Worm (Caenorhabditis elegans) whole organism, L1 larva: ENCODE measurements around the gene orc-2.

ENCODE experiments used
- alr-1 ChIP-seq: fragments of 200-800 bp; sonication (Bioruptor generic); optimal IDR thresholded peaks from 2 replicates; lab custom pipeline; 2018; ENCODE audit warnings: borderline replicate concordance, mild to moderate bottlenecking, missing genetic modification characterization, missing compliant biosample characterization
- aly-2 ChIP-seq: fragments of 150-350 bp; optimal IDR thresholded peaks from 2 replicates; lab custom pipeline; 2014; ENCODE audit warnings: missing biosample characterization, missing genetic modification characterization
- ama-1 ChIP-seq: fragments of 150-350 bp; optimal IDR thresholded peaks from 2 replicates; lab custom pipeline; 2014
- ceh-63 ChIP-seq: fragments of 200-800 bp; sonication (Bioruptor generic); optimal IDR thresholded peaks from 2 replicates; lab custom pipeline; 2018; ENCODE audit warnings: mild to moderate bottlenecking, missing genetic modification characterization, missing compliant biosample characterization
- ceh-8 ChIP-seq: fragments of 200-800 bp; sonication (Bioruptor generic); optimal IDR thresholded peaks from 2 replicates; lab custom pipeline; 2018; ENCODE audit warnings: mild to moderate bottlenecking, missing genetic modification characterization, moderate library complexity, missing compliant biosample characterization
- ceh-82 ChIP-seq, 3 experiments: fragments of 150-350 bp in 1 of 3; sonication (generic microtip) in 2 of 3; optimal IDR thresholded peaks; 2 replicates each; lab custom pipeline; 2014 to 2017; ENCODE audit warnings: missing biosample characterization in 3 of 3, missing genetic modification characterization in 3 of 3
- ceh-88 ChIP-seq: fragments of 200-800 bp; sonication (Bioruptor generic); IDR thresholded peaks from 2 replicates; pipeline ENCODE4 v1.3.6; 2022; ENCODE audit warnings: missing genetic modification characterization, missing compliant biosample characterization
- ceh-90 ChIP-seq: sonication (generic microtip); optimal IDR thresholded peaks from 2 replicates; lab custom pipeline; 2016; ENCODE audit warnings: missing genetic modification characterization, missing compliant biosample characterization
- efl-1 ChIP-seq, 4 experiments: fragments of 150-350 bp; optimal IDR thresholded peaks in 3 of 4; peaks in 1 of 4; 1 replicate in 1 of 4; 2 replicates in 3 of 4; lab custom pipeline; 2014; ENCODE audit warnings: missing biosample characterization in 2 of 4, missing genetic modification characterization in 2 of 4, missing genetic modification reagents in 2 of 4
- egl-27 ChIP-seq, 2 experiments: fragments of 150-350 bp in 1 of 2; sonication (generic microtip); optimal IDR thresholded peaks; 3 replicates each; lab custom pipeline; 2017 to 2018; ENCODE audit warnings: missing biosample characterization in 2 of 2, missing genetic modification characterization in 2 of 2, missing genetic modification reagents in 2 of 2
- elt-2 ChIP-seq: sonication (generic microtip); optimal IDR thresholded peaks from 2 replicates; lab custom pipeline; 2016; ENCODE audit warnings: missing genetic modification characterization, mild to moderate bottlenecking, inconsistent platforms, missing compliant biosample characterization, missing genetic modification reagents
- elt-3 ChIP-seq, 6 experiments: fragments of 150-350 bp in 1 of 6; sonication (generic microtip); optimal IDR thresholded peaks; 2 replicates each; lab custom pipeline; 2017 to 2018; ENCODE audit warnings: missing biosample characterization in 6 of 6, missing genetic modification characterization in 6 of 6, inconsistent platforms in 1 of 6
- fos-1 ChIP-seq: fragments of 150-350 bp; optimal IDR thresholded peaks from 2 replicates; lab custom pipeline; 2014; ENCODE audit warnings: missing biosample characterization, missing genetic modification characterization
- grh-1 ChIP-seq: fragments of 200-800 bp; sonication (Bioruptor generic); IDR thresholded peaks from 2 replicates; pipeline ENCODE4 v1.3.6; 2022; ENCODE audit warnings: missing genetic modification reagents, missing genetic modification characterization, missing compliant biosample characterization
- hlh-17 ChIP-seq: fragments of 200-800 bp; sonication (Bioruptor generic); optimal IDR thresholded peaks from 2 replicates; lab custom pipeline; 2018; ENCODE audit warnings: missing genetic modification characterization, mild to moderate bottlenecking, missing compliant biosample characterization, moderate library complexity, borderline replicate concordance
- hlh-4 ChIP-seq: sonication (generic microtip); optimal IDR thresholded peaks from 2 replicates; lab custom pipeline; 2016; ENCODE audit warnings: mild to moderate bottlenecking, missing genetic modification characterization, missing compliant biosample characterization
- hpl-2 ChIP-seq: fragments of 150-350 bp; optimal IDR thresholded peaks from 2 replicates; lab custom pipeline; 2014; ENCODE audit warnings: missing biosample characterization, missing genetic modification reagents, missing genetic modification characterization
- irx-1 ChIP-seq: sonication (generic microtip); optimal IDR thresholded peaks from 2 replicates; lab custom pipeline; 2016; ENCODE audit warnings: missing genetic modification characterization, missing compliant biosample characterization
- jun-1 ChIP-seq: fragments of 150-350 bp; optimal IDR thresholded peaks from 2 replicates; lab custom pipeline; 2014; ENCODE audit warnings: missing biosample characterization, missing genetic modification reagents, missing genetic modification characterization
- lin-15B ChIP-seq: fragments of 150-350 bp; sonication (generic microtip); optimal IDR thresholded peaks from 3 replicates; lab custom pipeline; 2014; ENCODE audit warnings: missing biosample characterization, missing genetic modification characterization
- lin-35 ChIP-seq, 2 experiments: fragments of 150-350 bp; optimal IDR thresholded peaks; 2 replicates each; lab custom pipeline; 2014; ENCODE audit warnings: missing biosample characterization in 2 of 2, missing genetic modification characterization in 2 of 2, missing genetic modification reagents in 2 of 2
- lsy-2 ChIP-seq, 2 experiments: fragments of 150-350 bp; optimal IDR thresholded peaks; 2 replicates each; lab custom pipeline; 2014; ENCODE audit warnings: missing biosample characterization in 2 of 2, missing genetic modification characterization in 2 of 2
- mef-2 ChIP-seq: fragments of 150-350 bp; optimal IDR thresholded peaks from 2 replicates; lab custom pipeline; 2014; ENCODE audit warnings: missing biosample characterization, missing genetic modification characterization
- mep-1 ChIP-seq: fragments of 150-350 bp; optimal IDR thresholded peaks from 2 replicates; lab custom pipeline; 2014; ENCODE audit warnings: missing biosample characterization, missing genetic modification characterization
- nhr-11 ChIP-seq: fragments of 150-350 bp; optimal IDR thresholded peaks from 2 replicates; lab custom pipeline; 2014; ENCODE audit warnings: missing biosample characterization, missing genetic modification characterization
- nhr-12 ChIP-seq: sonication (generic microtip); optimal IDR thresholded peaks from 2 replicates; lab custom pipeline; 2017; ENCODE audit warnings: missing biosample characterization, missing genetic modification characterization
- nhr-19 ChIP-seq: fragments of 200-800 bp; sonication (Bioruptor generic); conservative IDR thresholded peaks from 2 replicates; pipeline ENCODE4 v1.3.6; 2022; ENCODE audit warnings: missing genetic modification characterization, missing compliant biosample characterization
- nhr-20 ChIP-seq: sonication (generic microtip); optimal IDR thresholded peaks from 2 replicates; lab custom pipeline; 2016; ENCODE audit warnings: mild to moderate bottlenecking, missing genetic modification characterization, missing compliant biosample characterization
- nhr-28 ChIP-seq: fragments of 150-350 bp; optimal IDR thresholded peaks from 2 replicates; lab custom pipeline; 2014; ENCODE audit warnings: missing biosample characterization, missing genetic modification characterization
- nhr-71 ChIP-seq: sonication (generic microtip); optimal IDR thresholded peaks from 2 replicates; lab custom pipeline; 2016; ENCODE audit warnings: mild to moderate bottlenecking, missing genetic modification characterization, moderate library complexity, missing compliant biosample characterization
- nhr-77 ChIP-seq: fragments of 150-350 bp; optimal IDR thresholded peaks from 2 replicates; lab custom pipeline; 2014; ENCODE audit warnings: missing biosample characterization, missing genetic modification characterization
- nhr-84 ChIP-seq: sonication (generic microtip); optimal IDR thresholded peaks from 2 replicates; lab custom pipeline; 2017; ENCODE audit warnings: missing biosample characterization, missing genetic modification characterization
- nhr-90 ChIP-seq: sonication (generic microtip); optimal IDR thresholded peaks from 2 replicates; lab custom pipeline; 2016; ENCODE audit warnings: mild to moderate bottlenecking, missing genetic modification characterization, missing compliant biosample characterization; ENCODE audit not compliant: poor library complexity
- pag-3 ChIP-seq: sonication (generic microtip); optimal IDR thresholded peaks from 2 replicates; lab custom pipeline; 2017; ENCODE audit warnings: missing genetic modification characterization, mild to moderate bottlenecking, missing compliant biosample characterization, antibody characterized with exemption, borderline replicate concordance; ENCODE audit not compliant: insufficient read depth
- pax-3 ChIP-seq: fragments of 200-800 bp; sonication (Bioruptor generic); optimal IDR thresholded peaks from 2 replicates; lab custom pipeline; 2018; ENCODE audit warnings: mild to moderate bottlenecking, missing genetic modification characterization, moderate library complexity, missing compliant biosample characterization
- pqm-1 ChIP-seq: sonication (generic microtip); optimal IDR thresholded peaks from 3 replicates; lab custom pipeline; 2017; ENCODE audit warnings: missing biosample characterization, missing genetic modification characterization
- rnt-1 ChIP-seq: sonication (generic microtip); optimal IDR thresholded peaks from 2 replicates; lab custom pipeline; 2016; ENCODE audit warnings: mild to moderate bottlenecking, missing genetic modification characterization, moderate library complexity, missing compliant biosample characterization
- snu-23 ChIP-seq: sonication (generic microtip); optimal IDR thresholded peaks from 2 replicates; lab custom pipeline; 2016; ENCODE audit warnings: missing genetic modification characterization, missing compliant biosample characterization
- sptf-1 ChIP-seq: fragments of 150-350 bp; optimal IDR thresholded peaks from 2 replicates; lab custom pipeline; 2014; ENCODE audit warnings: missing biosample characterization, missing genetic modification characterization
- sup-37 ChIP-seq: fragments of 200-800 bp; sonication (Bioruptor generic); optimal IDR thresholded peaks from 2 replicates; lab custom pipeline; 2018; ENCODE audit warnings: mild to moderate bottlenecking, missing genetic modification characterization, missing compliant biosample characterization
- swsn-7 ChIP-seq: sonication (generic microtip); optimal IDR thresholded peaks from 2 replicates; lab custom pipeline; 2016; ENCODE audit warnings: missing genetic modification characterization, missing compliant biosample characterization
- tlp-1 ChIP-seq: fragments of 150-350 bp; optimal IDR thresholded peaks from 2 replicates; lab custom pipeline; 2014; ENCODE audit warnings: missing biosample characterization, missing genetic modification characterization
- unc-130 ChIP-seq: fragments of 150-350 bp; optimal IDR thresholded peaks from 2 replicates; lab custom pipeline; 2017; ENCODE audit warnings: missing biosample characterization, missing genetic modification characterization, inconsistent platforms
- unc-86 ChIP-seq: sonication (generic microtip); optimal IDR thresholded peaks from 2 replicates; lab custom pipeline; 2016; ENCODE audit warnings: missing genetic modification characterization, missing compliant biosample characterization
- zag-1 ChIP-seq: fragments of 150-350 bp; optimal IDR thresholded peaks from 2 replicates; lab custom pipeline; 2014; ENCODE audit warnings: missing biosample characterization, missing genetic modification characterization
- zip-4 ChIP-seq: fragments of 200-800 bp; sonication (Bioruptor generic); optimal IDR thresholded peaks from 2 replicates; lab custom pipeline; 2018; ENCODE audit warnings: mild to moderate bottlenecking, missing genetic modification characterization, moderate library complexity, missing compliant biosample characterization
- ztf-4 ChIP-seq: fragments of 150-350 bp; optimal IDR thresholded peaks from 2 replicates; lab custom pipeline; 2014; ENCODE audit warnings: missing biosample characterization, missing genetic modification characterization

orc-2 gene

ce11 chrII:10857077-10857476, 16.7 kb upstream of the orc-2 start, which contains the start of gene M106.7:
M106.7 (minus strand) TSS chrII:10857177.
- no peak for TF ChIP-seq egl-27 (tag; optimal IDR thresholded peaks at IDR 0.05; lab: Kevin White, UChicago)
- TF ChIP-seq hpl-2, result no peak
- no peak for TF ChIP-seq unc-130
- TF ChIP-seq tlp-1, result no peak
- no peak for TF ChIP-seq nhr-28 (tag; lab: Kevin White, UChicago)
- no peak for TF ChIP-seq swsn-7 (tag; lab: Kevin White, UChicago)
- TF ChIP-seq snu-23 (GFP tag; lab: Kevin White, UChicago), result no peak
- TF ChIP-seq nhr-12, result no peak
- no peak for TF ChIP-seq sptf-1 (tag; lab: Kevin White, UChicago)
- TF ChIP-seq ceh-88 (GFP tag; lab: Robert Waterston, UW), result no peak
- TF ChIP-seq zip-4, result no peak
- TF ChIP-seq ceh-8 (GFP tag; lab: Kevin White, UChicago), result no peak
- no peak for TF ChIP-seq rnt-1 (tag; lab: Kevin White, UChicago)

- TF ChIP-seq ceh-82 (tag; optimal IDR thresholded peaks at IDR 0.05; lab: Kevin White, UChicago) (no peak), nhr-19 (GFP tag; lab: Robert Waterston, UW) (no peak), nhr-11 (tag; lab: Kevin White, UChicago) (no peak), pqm-1 (tag; lab: Kevin White, UChicago) (no peak)
- TF ChIP-seq, all 84 proteins: peak for 0
These were observed 14.4 kb upstream of the orc-2 start for ce11 chrII:10859359-10859758.

- TF ChIP-seq nhr-28 (tag; lab: Kevin White, UChicago), result no peak
- TF ChIP-seq zag-1 (tag; lab: Kevin White, UChicago), result no peak
- TF ChIP-seq sup-37 (GFP tag; lab: Kevin White, UChicago), result no peak
- no peak for TF ChIP-seq grh-1 (GFP tag; lab: Robert Waterston, UW)
- no peak for TF ChIP-seq fos-1 (tag; lab: Kevin White, UChicago)
- TF ChIP-seq unc-130, result no peak
- TF ChIP-seq ztf-4 (tag; lab: Kevin White, UChicago), result no peak
- TF ChIP-seq lin-15B (tag; lab: Kevin White, UChicago), result no peak
- no peak for TF ChIP-seq ceh-63
- TF ChIP-seq elt-2 (tag; lab: Kevin White, UChicago), result peak; percentile 37
- TF ChIP-seq nhr-84, result no peak
- no peak for TF ChIP-seq alr-1
- TF ChIP-seq unc-86 (tag; lab: Kevin White, UChicago), result no peak
- no peak for TF ChIP-seq hlh-4 (tag; lab: Kevin White, UChicago)
- TF ChIP-seq sptf-1 (tag; lab: Kevin White, UChicago), result no peak
- no peak for TF ChIP-seq zip-4
- TF ChIP-seq pag-3, result no peak
- no peak for TF ChIP-seq jun-1
- TF ChIP-seq mep-1 (tag; lab: Kevin White, UChicago), result no peak
- no peak for TF ChIP-seq rnt-1 (tag; lab: Kevin White, UChicago)
- TF ChIP-seq nhr-71 (tag; lab: Kevin White, UChicago), result peak; percentile 18
- TF ChIP-seq elt-3 (tag; optimal IDR thresholded peaks at IDR 0.05; lab: Kevin White, UChicago), result peak in 1 of 6 experiments; percentile 53
- TF ChIP-seq mef-2 (tag; lab: Kevin White, UChicago), result no peak
- no peak for TF ChIP-seq ama-1
- peak; percentile 30 for TF ChIP-seq nhr-20
- TF ChIP-seq tlp-1, result no peak
- no peak for TF ChIP-seq lsy-2 (tag; optimal IDR thresholded peaks at IDR 0.05; lab: Kevin White, UChicago)
- TF ChIP-seq nhr-19 (GFP tag; lab: Robert Waterston, UW), result no peak
- no peak for TF ChIP-seq hlh-17 (GFP tag; lab: Kevin White, UChicago)
- no peak for TF ChIP-seq aly-2 (tag; lab: Kevin White, UChicago)
- TF ChIP-seq nhr-77 (tag; lab: Kevin White, UChicago), result no peak
- no peak for TF ChIP-seq hpl-2
- no peak for TF ChIP-seq ceh-8 (GFP tag; lab: Kevin White, UChicago)
- TF ChIP-seq lin-35 (GFP tag; optimal IDR thresholded peaks at IDR 0.05; lab: Kevin White, UChicago), result peak in 1 of 2 experiments; percentile 47
- no peak for TF ChIP-seq pqm-1 (tag; lab: Kevin White, UChicago)
- no peak for TF ChIP-seq ceh-82 (tag; optimal IDR thresholded peaks at IDR 0.05; lab: Kevin White, UChicago)
- no peak for TF ChIP-seq pax-3 (tag; lab: Kevin White, UChicago)
- TF ChIP-seq irx-1 (tag; lab: Kevin White, UChicago), result no peak
- TF ChIP-seq nhr-90 (tag; lab: Kevin White, UChicago), result no peak
- no peak for TF ChIP-seq ceh-90 (tag; lab: Kevin White, UChicago)
- TF ChIP-seq efl-1 (optimal IDR thresholded peaks at IDR 0.05; lab: Kevin White, UChicago), result no peak
- no peak for TF ChIP-seq efl-1 (GFP tag; optimal IDR thresholded peaks at IDR 0.05 in 1 of 2; lab: Kevin White, UChicago)
These were observed 12.9 kb upstream of the orc-2 start, which contains the start of gene M106.3 for ce11 chrII:10860840-10861239. M106.3 (minus strand) TSS chrII:10860909.
